Comparison of ENCODE assay signal across 3 fruit fly cellular contexts in the genomic region with DNA sequence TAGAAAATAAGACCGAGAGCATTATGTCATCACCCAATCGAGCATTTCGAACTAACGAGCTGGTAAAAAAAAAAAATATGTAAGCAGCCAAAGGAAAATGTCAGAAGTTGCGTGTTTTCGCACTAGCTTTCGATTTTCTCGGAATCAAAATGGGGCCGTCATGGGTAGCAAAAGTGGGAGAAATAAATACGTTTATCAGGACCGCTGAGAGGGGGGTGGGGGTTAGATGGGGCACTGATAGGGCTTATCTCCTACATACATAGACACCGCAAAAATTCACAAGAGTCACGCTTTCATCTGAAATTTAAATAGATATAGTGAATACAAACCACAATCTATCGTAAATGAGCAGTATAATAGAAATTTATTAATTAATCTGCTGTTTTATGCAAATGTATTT.
TF ChIP-seq lines count a peak whose summit lies in the region.

No protein-coding gene starts in this region.

- no peak for TF ChIP-seq CTCF in whole organism, embryonic (GFP tag; optimal IDR thresholded peaks at IDR 0.05; lab: Kevin White, UChicago)

TF ChIP-seq in whole organism, adult, 20 proteins besides CTCF, POLR2A, EP300 and RAD21:
- TF ChIP-seq Mnt (GFP tag; optimal IDR thresholded peaks at IDR 0.05; lab: Kevin White, UChicago): no peak
- TF ChIP-seq Hr96 (GFP tag; optimal IDR thresholded peaks at IDR 0.05; lab: Kevin White, UChicago): no peak
- no peak for TF ChIP-seq toe (GFP tag; optimal IDR thresholded peaks at IDR 0.05; lab: Kevin White, UChicago)
- TF ChIP-seq cic (GFP tag; optimal IDR thresholded peaks at IDR 0.05; lab: Kevin White, UChicago): peak; percentile 31
- TF ChIP-seq bab1 (GFP tag; optimal IDR thresholded peaks at IDR 0.05; lab: Kevin White, UChicago): no peak
- no peak for TF ChIP-seq CG1620 (GFP tag; optimal IDR thresholded peaks at IDR 0.05; lab: Kevin White, UChicago)
- no peak for TF ChIP-seq CG7101 (tag; optimal IDR thresholded peaks at IDR 0.05; lab: Kevin White, UChicago)
- no peak for TF ChIP-seq CG33017 (tag; optimal IDR thresholded peaks at IDR 0.05; lab: Kevin White, UChicago)
TF ChIP-seq in whole organism, adult: peak in this region for 1.

TF ChIP-seq in whole organism, embryonic, 481 proteins besides CTCF, POLR2A, EP300 and RAD21:
- TF ChIP-seq chif (GFP tag; optimal IDR thresholded peaks at IDR 0.05; lab: Kevin White, UChicago): no peak
- TF ChIP-seq HHEX (GFP tag; optimal IDR thresholded peaks at IDR 0.05; lab: Kevin White, UChicago): no peak
- TF ChIP-seq her (GFP tag; optimal IDR thresholded peaks at IDR 0.05; lab: Kevin White, UChicago): no peak
- TF ChIP-seq crol (GFP tag; IDR thresholded peaks at IDR 0.05; lab: Robert Waterston, UW): peak; percentile 65
- TF ChIP-seq Awh (GFP tag; IDR thresholded peaks at IDR 0.05; lab: Robert Waterston, UW): no peak
- no peak for TF ChIP-seq stwl (tag; optimal IDR thresholded peaks at IDR 0.05; lab: Kevin White, UChicago)
- TF ChIP-seq vvl (GFP tag; IDR thresholded peaks at IDR 0.05; lab: Robert Waterston, UW): 0 out of 2 replicates have a peak, but pooled peaks have one; percentile 6
- TF ChIP-seq Optix (GFP tag; IDR thresholded peaks at IDR 0.05; lab: Robert Waterston, UW): no peak
- TF ChIP-seq Antp (GFP tag; optimal IDR thresholded peaks at IDR 0.05; lab: Kevin White, UChicago): no peak
- no peak for TF ChIP-seq Mrtf (GFP tag; IDR thresholded peaks at IDR 0.05; lab: Robert Waterston, UW)
- no peak for TF ChIP-seq CG30431 (GFP tag; optimal IDR thresholded peaks at IDR 0.05; lab: Kevin White, UChicago)
- peak; percentile 33 for TF ChIP-seq exex (tag; optimal IDR thresholded peaks at IDR 0.05; lab: Kevin White, UChicago)
- TF ChIP-seq Hmx (GFP tag; optimal IDR thresholded peaks at IDR 0.05; lab: Kevin White, UChicago): no peak
- no peak for TF ChIP-seq Sox100B (GFP tag; optimal IDR thresholded peaks at IDR 0.05; lab: Kevin White, UChicago)
- TF ChIP-seq grn (GFP tag; optimal IDR thresholded peaks at IDR 0.05; lab: Kevin White, UChicago): peak; percentile 52
- no peak for TF ChIP-seq CG13424 (tag; optimal IDR thresholded peaks at IDR 0.05; lab: Kevin White, UChicago)
- no peak for TF ChIP-seq CG14667 (GFP tag; IDR thresholded peaks at IDR 0.05; lab: Robert Waterston, UW)
- no peak for TF ChIP-seq schlank (tag; optimal IDR thresholded peaks at IDR 0.05; lab: Kevin White, UChicago)
- no peak for TF ChIP-seq zfh1 (GFP tag; IDR thresholded peaks at IDR 0.05; lab: Robert Waterston, UW)
- TF ChIP-seq Pdp1 (GFP tag; optimal IDR thresholded peaks at IDR 0.05; lab: Kevin White, UChicago): peak in 1 of 2 experiments; percentile 70
- no peak for TF ChIP-seq CG13624 (GFP tag; optimal IDR thresholded peaks at IDR 0.05; lab: Kevin White, UChicago)
- no peak for TF ChIP-seq Adf1 (GFP tag; IDR thresholded peaks at IDR 0.05; lab: Robert Waterston, UW)
- TF ChIP-seq peb (GFP tag; IDR thresholded peaks at IDR 0.05; lab: Robert Waterston, UW): no peak
- no peak for TF ChIP-seq Stat92E (GFP tag; optimal IDR thresholded peaks at IDR 0.05; lab: Kevin White, UChicago)
- no peak for TF ChIP-seq fru (optimal IDR thresholded peaks at IDR 0.05; lab: Kevin White, UChicago)
- TF ChIP-seq CG7745 (tag; optimal IDR thresholded peaks at IDR 0.05; lab: Kevin White, UChicago): no peak
TF ChIP-seq in whole organism, embryonic: peak in this region for 5.

TF ChIP-seq in whole organism, prepupa, 60 proteins besides CTCF, POLR2A, EP300 and RAD21:
- 0 out of 3 replicates have a peak, but pooled peaks have one; percentile 20 for TF ChIP-seq eg (GFP tag; IDR thresholded peaks at IDR 0.05; lab: Robert Waterston, UW)
- TF ChIP-seq CG15336 (GFP tag; IDR thresholded peaks at IDR 0.05; lab: Robert Waterston, UW): no peak
- TF ChIP-seq Eip78C (GFP tag; lab: Kevin White, UChicago): peak; percentile 13
- TF ChIP-seq esn (GFP tag; optimal IDR thresholded peaks at IDR 0.05; lab: Kevin White, UChicago): no peak
- TF ChIP-seq svp (GFP tag; lab: Kevin White, UChicago): peak; percentile 40
